Worm (Caenorhabditis elegans) whole organism, mixed stage, embryonic: ENCODE data around the gene C55A1.11.
"Not testable (repeated sequence)": the region's sequence is repeated elsewhere in the genome, so short reads cannot be mapped to it uniquely, and the experiment has no call there.

Experiments used
- bed-3 ChIP-seq: fragments of 200-800 bp; sonication (Bioruptor generic); optimal IDR thresholded peaks from 3 replicates; lab custom pipeline; 2018; ENCODE audit warnings: mild to moderate bottlenecking, missing genetic modification characterization, moderate library complexity, missing compliant biosample characterization
- ceh-43 ChIP-seq: fragments of 200-800 bp; sonication (Bioruptor generic); optimal IDR thresholded peaks from 2 replicates; lab custom pipeline; 2018; ENCODE audit warnings: mild to moderate bottlenecking, missing genetic modification characterization, moderate library complexity, missing compliant biosample characterization
- ces-1 ChIP-seq: fragments of 150-350 bp; optimal IDR thresholded peaks from 2 replicates; lab custom pipeline; 2014; ENCODE audit warnings: missing biosample characterization, missing genetic modification reagents, missing genetic modification characterization
- cnd-1 ChIP-seq: fragments of 200-800 bp; sonication (Bioruptor generic); optimal IDR thresholded peaks from 2 replicates; lab custom pipeline; 2018; ENCODE audit warnings: mild to moderate bottlenecking, missing genetic modification characterization, missing compliant biosample characterization
- drap-1 ChIP-seq: fragments of 200-800 bp; sonication (Bioruptor generic); optimal IDR thresholded peaks from 3 replicates; lab custom pipeline; 2018; ENCODE audit warnings: mild to moderate bottlenecking, missing genetic modification characterization, missing compliant biosample characterization
- elt-1 ChIP-seq: sonication (generic microtip); optimal IDR thresholded peaks from 2 replicates; lab custom pipeline; 2017; ENCODE audit warnings: missing genetic modification characterization, mild to moderate bottlenecking, missing compliant biosample characterization, antibody characterized with exemption, moderate library complexity, borderline replicate concordance; ENCODE audit not compliant: insufficient read depth
- elt-3 ChIP-seq: fragments of 150-350 bp; optimal IDR thresholded peaks from 2 replicates; lab custom pipeline; 2014; ENCODE audit warnings: missing biosample characterization, missing genetic modification characterization
- flh-1 ChIP-seq: fragments of 200-800 bp; sonication (Bioruptor generic); optimal IDR thresholded peaks from 2 replicates; lab custom pipeline; 2018; ENCODE audit warnings: mild to moderate bottlenecking, missing genetic modification characterization, moderate library complexity, missing compliant biosample characterization
- lin-13 ChIP-seq: fragments of 150-350 bp; optimal IDR thresholded peaks from 2 replicates; lab custom pipeline; 2014; ENCODE audit warnings: missing biosample characterization, missing genetic modification characterization
- lin-32 ChIP-seq: fragments of 200-800 bp; sonication (Bioruptor generic); optimal IDR thresholded peaks from 2 replicates; lab custom pipeline; 2018; ENCODE audit warnings: mild to moderate bottlenecking, missing genetic modification characterization, missing compliant biosample characterization
- mab-5 ChIP-seq: fragments of 150-350 bp; optimal IDR thresholded peaks from 2 replicates; lab custom pipeline; 2014; ENCODE audit warnings: missing biosample characterization, missing genetic modification characterization
- mls-2 ChIP-seq: sonication (generic microtip); optimal IDR thresholded peaks from 2 replicates; lab custom pipeline; 2016; ENCODE audit warnings: mild to moderate bottlenecking, missing genetic modification characterization, moderate library complexity, missing compliant biosample characterization
- nhr-12 ChIP-seq: fragments of 150-350 bp; optimal IDR thresholded peaks from 2 replicates; lab custom pipeline; 2014; ENCODE audit warnings: missing biosample characterization, missing genetic modification characterization
- nhr-2 ChIP-seq: fragments of 150-350 bp; optimal IDR thresholded peaks from 2 replicates; lab custom pipeline; 2014; ENCODE audit warnings: missing biosample characterization, missing genetic modification characterization
- nhr-237 ChIP-seq: fragments of 150-350 bp; optimal IDR thresholded peaks from 2 replicates; lab custom pipeline; 2014; ENCODE audit warnings: missing biosample characterization, missing genetic modification characterization
- pha-4 ChIP-seq: fragments of 150-350 bp; optimal IDR thresholded peaks from 2 replicates; lab custom pipeline; 2018; ENCODE audit warnings: missing biosample characterization, missing genetic modification reagents, missing genetic modification characterization
- sem-2 ChIP-seq: fragments of 200-800 bp; sonication (Bioruptor generic); optimal IDR thresholded peaks from 2 replicates; lab custom pipeline; 2018; ENCODE audit warnings: mild to moderate bottlenecking, missing genetic modification characterization, missing compliant biosample characterization
- snpc-4 ChIP-seq: fragments of 150-350 bp; optimal IDR thresholded peaks from 2 replicates; lab custom pipeline; 2014; ENCODE audit warnings: missing biosample characterization, missing genetic modification characterization
- sptf-1 ChIP-seq: sonication (generic microtip); optimal IDR thresholded peaks from 2 replicates; lab custom pipeline; 2017; ENCODE audit warnings: mild to moderate bottlenecking, missing genetic modification characterization, moderate library complexity, missing compliant biosample characterization
- tbx-8 ChIP-seq: fragments of 200-800 bp; sonication (Bioruptor generic); optimal IDR thresholded peaks from 2 replicates; lab custom pipeline; 2018; ENCODE audit warnings: mild to moderate bottlenecking, missing genetic modification characterization, moderate library complexity, missing compliant biosample characterization
- unc-39 ChIP-seq: fragments of 150-350 bp; optimal IDR thresholded peaks from 2 replicates; lab custom pipeline; 2014; ENCODE audit warnings: missing biosample characterization, missing genetic modification characterization
- zip-8 ChIP-seq: fragments of 150-350 bp; optimal IDR thresholded peaks from 2 replicates; lab custom pipeline; 2014; ENCODE audit warnings: missing biosample characterization, missing genetic modification characterization
- ztf-11 ChIP-seq: fragments of 150-350 bp; optimal IDR thresholded peaks from 2 replicates; lab custom pipeline; 2014; ENCODE audit warnings: missing biosample characterization, missing genetic modification characterization

The C55A1.11 gene

ce11 chrV:15670139-15670538 is 44.5 kb downstream of the C55A1.11 start, which contains the start of gene K06B4.15:
Gene K06B4.15, plus strand, starts transcription at chrV:15670439.
- not testable (repeated sequence) for TF ChIP-seq nhr-237 (tag; lab: Kevin White, UChicago); lin-32 (GFP tag; lab: Kevin White, UChicago); pha-4 (tag; lab: Kevin White, UChicago)

DNA sequence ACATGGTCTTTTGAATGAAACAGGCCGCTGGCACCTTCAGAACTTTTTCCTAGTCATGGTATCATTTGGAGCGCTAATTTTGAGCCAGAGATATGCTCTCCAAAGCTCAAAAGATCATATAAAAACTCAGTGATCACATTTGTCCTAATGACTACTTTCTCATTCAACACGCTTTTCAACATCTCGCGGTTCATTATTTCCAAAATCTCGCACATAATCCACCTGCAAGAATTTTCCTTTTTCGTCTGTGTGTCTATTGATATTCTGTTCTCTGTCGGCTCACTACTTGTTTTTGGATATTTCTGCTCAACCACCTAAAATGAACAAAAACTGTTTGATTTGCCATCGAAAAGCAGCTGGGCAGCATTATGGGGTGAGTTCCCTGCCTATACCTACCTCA is 48.0 kb downstream of the C55A1.11 start, which contains the start of gene nhr-51:
nhr-51 (plus strand) TSS at position 301 of the 400 bp plus-strand sequence.
- TF ChIP-seq bed-3 (GFP tag; lab: Kevin White, UChicago) (no peak), flh-1 (no peak), tbx-8 (GFP tag; lab: Kevin White, UChicago) (no peak), nhr-12 (tag; lab: Kevin White, UChicago) (no peak), ces-1 (no peak), sptf-1 (no peak), nhr-2 (tag; lab: Kevin White, UChicago) (no peak), pha-4 (tag; lab: Kevin White, UChicago) (no peak), drap-1 (GFP tag; lab: Kevin White, UChicago) (no peak)

DNA sequence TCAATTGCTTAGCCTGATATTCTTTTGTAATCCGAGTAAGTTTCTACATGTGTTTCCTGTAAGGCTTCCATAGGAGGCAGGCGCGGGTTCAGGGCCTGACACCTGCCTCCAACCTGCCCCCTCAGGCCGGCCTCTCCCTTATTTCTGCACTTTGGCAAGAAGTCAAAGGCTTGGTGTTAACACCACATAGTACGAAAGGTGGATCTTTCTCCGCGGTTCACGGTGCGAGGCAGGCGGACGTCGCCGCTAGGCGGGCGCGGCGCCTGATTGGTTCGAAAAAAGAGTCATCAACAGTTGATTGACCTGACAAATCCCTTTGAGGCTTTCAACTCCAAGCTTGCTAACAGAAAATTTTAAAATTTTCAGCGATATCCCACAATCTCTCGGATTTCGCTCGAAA is 49.2 kb downstream of the C55A1.11 start:
- TF ChIP-seq unc-39 (tag; lab: Kevin White, UChicago) = no peak
- TF ChIP-seq lin-32 (GFP tag; lab: Kevin White, UChicago) = no peak
- TF ChIP-seq tbx-8 (GFP tag; lab: Kevin White, UChicago) = no peak
- TF ChIP-seq ceh-43 (GFP tag; lab: Kevin White, UChicago) = no peak
- TF ChIP-seq sem-2 (GFP tag; lab: Kevin White, UChicago) = no peak
- no peak for TF ChIP-seq nhr-12 (tag; lab: Kevin White, UChicago)
- TF ChIP-seq snpc-4 (tag; lab: Kevin White, UChicago) = no peak
- TF ChIP-seq ces-1 = no peak
- TF ChIP-seq ztf-11 (tag; lab: Kevin White, UChicago) = no peak
- TF ChIP-seq sptf-1 = no peak
- no peak for TF ChIP-seq mab-5
- TF ChIP-seq mls-2 = no peak
- no peak for TF ChIP-seq elt-1 (tag; lab: Kevin White, UChicago)
- no peak for TF ChIP-seq elt-3
- TF ChIP-seq lin-13 (tag; lab: Kevin White, UChicago) = no peak
- TF ChIP-seq cnd-1 (tag; lab: Kevin White, UChicago) = no peak
- TF ChIP-seq zip-8 (tag; lab: Kevin White, UChicago) = no peak
- TF ChIP-seq, all 35 proteins: peak for 0
